Worm (Caenorhabditis elegans) whole organism, L3 larva: ENCODE measurements around the gene dnj-8.

Source experiments
- fkh-10 ChIP-seq: sonication (generic microtip); optimal IDR thresholded peaks from 2 replicates; lab custom pipeline; 2017; ENCODE audit warnings: missing biosample characterization, missing genetic modification reagents, missing genetic modification characterization
- jun-1 ChIP-seq: fragments of 150-350 bp; optimal IDR thresholded peaks from 2 replicates; lab custom pipeline; 2014; ENCODE audit warnings: missing biosample characterization, missing genetic modification reagents, missing genetic modification characterization
- nfya-1 ChIP-seq: sonication (generic microtip); optimal IDR thresholded peaks from 2 replicates; lab custom pipeline; 2017; ENCODE audit warnings: missing genetic modification characterization, mild to moderate bottlenecking, missing compliant biosample characterization, antibody characterized with exemption, moderate library complexity; ENCODE audit not compliant: insufficient read depth
- pha-4 ChIP-seq: fragments of 150-350 bp; optimal IDR thresholded peaks from 2 replicates; lab custom pipeline; 2014; ENCODE audit warnings: missing biosample characterization, missing genetic modification reagents, missing genetic modification characterization
- snpc-4 ChIP-seq: fragments of 150-350 bp; optimal IDR thresholded peaks from 2 replicates; lab custom pipeline; 2014; ENCODE audit warnings: missing biosample characterization, missing genetic modification characterization

DNA sequence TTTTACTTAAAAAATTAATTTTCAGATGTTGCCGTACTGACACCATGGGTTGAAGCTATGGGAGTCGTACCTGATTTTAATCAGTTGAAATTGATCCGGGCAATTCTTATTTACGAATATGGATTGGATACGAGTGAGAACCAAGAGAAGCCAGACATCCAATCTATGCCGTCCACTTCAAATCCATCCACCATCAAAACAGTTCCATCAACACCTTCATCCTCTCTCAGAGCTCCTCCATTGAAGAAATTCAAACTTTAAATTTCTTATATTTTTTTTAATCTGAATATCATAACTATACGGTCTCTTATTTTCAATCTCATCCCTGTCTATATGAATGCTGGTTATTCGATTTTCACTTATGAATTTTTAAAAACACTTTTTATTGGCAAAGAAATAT, 39.0 kb downstream of the dnj-8 start:
- no peak for TF ChIP-seq snpc-4 (tag; lab: Kevin White, UChicago)
- peak; percentile 43 for TF ChIP-seq pha-4 (tag; lab: Kevin White, UChicago)
- no peak for TF ChIP-seq jun-1 (tag; lab: Kevin White, UChicago)
- TF ChIP-seq fkh-10 (GFP tag; lab: Kevin White, UChicago) = no peak
- no peak for TF ChIP-seq nfya-1 (tag; lab: Kevin White, UChicago)
